Worm (Caenorhabditis elegans): ENCODE measurements around the gene acs-20.

ce11 chrIV:12349639-12350038 lies 48.9 kb downstream of the acs-20 start, which contains the start of gene best-22:
- TF ChIP-seq nhr-12 (tag; optimal IDR thresholded peaks at IDR 0.05) (no peak), alr-1 (tag; optimal IDR thresholded peaks at IDR 0.05) (no peak), C34F6.9 (tag; optimal IDR thresholded peaks at IDR 0.05) (no peak), lin-13 (GFP tag; optimal IDR thresholded peaks at IDR 0.05) (no peak), nhr-10 (tag; optimal IDR thresholded peaks at IDR 0.05) (no peak), nhr-21 (tag; optimal IDR thresholded peaks at IDR 0.05) (no peak), nhr-237 (tag; optimal IDR thresholded peaks at IDR 0.05) (no peak), ztf-11 (tag; optimal IDR thresholded peaks at IDR 0.05) (no peak), unc-39 (tag; optimal IDR thresholded peaks at IDR 0.05) (no peak), zag-1 (tag; optimal IDR thresholded peaks at IDR 0.05) (no peak), snpc-4 (tag; optimal IDR thresholded peaks at IDR 0.05) (no peak), aly-2 (tag; optimal IDR thresholded peaks at IDR 0.05) (no peak), mdl-1 (tag; optimal IDR thresholded peaks at IDR 0.05) (no peak)

Measured in whole organism, L2 larva.